Fruit fly (Drosophila melanogaster) whole organism, pupa: ENCODE results near the gene CG4239.

Experiments
- CG10348 ChIP-seq: fragments of 200-800 bp; sonication (Bioruptor generic); IDR thresholded peaks from 2 replicates; pipeline ENCODE4 v1.3.6; 2022; ENCODE audit warnings: missing biosample characterization, missing genetic modification characterization
- CG12605 ChIP-seq: fragments of 200-800 bp; sonication (Bioruptor generic); IDR thresholded peaks from 2 replicates; pipeline ENCODE4 v1.3.6; 2022; ENCODE audit warnings: missing biosample characterization, missing genetic modification characterization
- CG13204 ChIP-seq: fragments of 200-800 bp; sonication (Bioruptor generic); optimal IDR thresholded peaks from 2 replicates; lab custom pipeline; 2018; ENCODE audit warnings: missing biosample characterization, mild to moderate bottlenecking, missing genetic modification characterization, moderate library complexity
- CG14655 ChIP-seq: fragments of 200-800 bp; sonication (Bioruptor generic); optimal IDR thresholded peaks from 3 replicates; lab custom pipeline; 2017; ENCODE audit warnings: mild to moderate bottlenecking, missing biosample characterization, missing genetic modification reagents, missing genetic modification characterization
- CG15710 ChIP-seq: fragments of 200-800 bp; sonication (Bioruptor generic); optimal IDR thresholded peaks from 2 replicates; lab custom pipeline; 2018; ENCODE audit warnings: missing biosample characterization, mild to moderate bottlenecking, missing genetic modification characterization, moderate library complexity
- CG17806 ChIP-seq: fragments of 200-800 bp; sonication (Bioruptor generic); optimal IDR thresholded peaks from 2 replicates; lab custom pipeline; 2018; ENCODE audit warnings: missing biosample characterization, mild to moderate bottlenecking, missing genetic modification characterization, moderate library complexity
- CG32121 ChIP-seq: fragments of 200-800 bp; sonication (Bioruptor generic); IDR thresholded peaks from 2 replicates; pipeline ENCODE4 v1.3.6; 2022; ENCODE audit warnings: missing biosample characterization, missing genetic modification characterization
- CG34367 ChIP-seq: fragments of 200-800 bp; sonication (Bioruptor generic); optimal IDR thresholded peaks from 2 replicates; lab custom pipeline; 2018; ENCODE audit warnings: missing biosample characterization, mild to moderate bottlenecking, missing genetic modification characterization
- CG4496 ChIP-seq: fragments of 200-800 bp; sonication (Bioruptor generic); IDR thresholded peaks from 3 replicates; pipeline ENCODE4 v1.3.6; 2022; ENCODE audit warnings: missing biosample characterization, missing genetic modification characterization
- CG8159 ChIP-seq: fragments of 200-800 bp; sonication (Bioruptor generic); optimal IDR thresholded peaks from 3 replicates; lab custom pipeline; 2018; ENCODE audit warnings: missing biosample characterization, mild to moderate bottlenecking, missing genetic modification characterization, moderate library complexity
- CG8301 ChIP-seq: fragments of 200-800 bp; sonication (Bioruptor generic); optimal IDR thresholded peaks from 2 replicates; lab custom pipeline; 2018; ENCODE audit warnings: missing biosample characterization, mild to moderate bottlenecking, missing genetic modification characterization
- CG9948 ChIP-seq: fragments of 200-800 bp; sonication (Bioruptor generic); optimal IDR thresholded peaks from 2 replicates; lab custom pipeline; 2018; ENCODE audit warnings: missing biosample characterization, mild to moderate bottlenecking, missing genetic modification characterization, moderate library complexity
- D1 ChIP-seq: fragments of 200-800 bp; sonication (Bioruptor generic); optimal IDR thresholded peaks from 2 replicates; lab custom pipeline; 2018; ENCODE audit warnings: missing biosample characterization, mild to moderate bottlenecking, missing genetic modification characterization, moderate library complexity
- EcR ChIP-seq: fragments of 200-800 bp; sonication (Bioruptor generic); optimal IDR thresholded peaks from 3 replicates; lab custom pipeline; 2019; ENCODE audit warnings: missing biosample characterization, missing genetic modification characterization, mild to moderate bottlenecking, moderate library complexity, missing genetic modification reagents
- Ets98B ChIP-seq: fragments of 200-800 bp; sonication (Bioruptor generic); IDR thresholded peaks from 2 replicates; pipeline ENCODE4 v1.3.6; 2022; ENCODE audit warnings: missing biosample characterization, missing genetic modification characterization
- Pif1A ChIP-seq: fragments of 200-800 bp; sonication (Bioruptor generic); optimal IDR thresholded peaks from 3 replicates; lab custom pipeline; 2016; ENCODE audit warnings: missing biosample characterization, missing genetic modification characterization
- Pif1B ChIP-seq: fragments of 200-800 bp; sonication (Bioruptor generic); optimal IDR thresholded peaks from 3 replicates; lab custom pipeline; 2016; ENCODE audit warnings: missing biosample characterization, missing genetic modification characterization
- Snoo ChIP-seq: fragments of 200-800 bp; sonication (Bioruptor generic); optimal IDR thresholded peaks from 3 replicates; lab custom pipeline; 2017; ENCODE audit warnings: missing biosample characterization, mild to moderate bottlenecking, missing genetic modification characterization, inconsistent platforms
- fd96Ca ChIP-seq: fragments of 200-800 bp; sonication (Bioruptor generic); IDR thresholded peaks from 3 replicates; pipeline ENCODE4 v1.3.6; 2022; ENCODE audit warnings: missing biosample characterization, missing genetic modification characterization
- gl ChIP-seq: fragments of 200-800 bp; sonication (Bioruptor generic); optimal IDR thresholded peaks from 2 replicates; lab custom pipeline; 2018; ENCODE audit warnings: missing biosample characterization, mild to moderate bottlenecking, missing genetic modification characterization
- rn ChIP-seq: fragments of 200-800 bp; sonication (Bioruptor generic); IDR thresholded peaks from 2 replicates; pipeline ENCODE4 v1.3.6; 2022; ENCODE audit warnings: missing biosample characterization, missing genetic modification characterization

CG4239 gene

DNA sequence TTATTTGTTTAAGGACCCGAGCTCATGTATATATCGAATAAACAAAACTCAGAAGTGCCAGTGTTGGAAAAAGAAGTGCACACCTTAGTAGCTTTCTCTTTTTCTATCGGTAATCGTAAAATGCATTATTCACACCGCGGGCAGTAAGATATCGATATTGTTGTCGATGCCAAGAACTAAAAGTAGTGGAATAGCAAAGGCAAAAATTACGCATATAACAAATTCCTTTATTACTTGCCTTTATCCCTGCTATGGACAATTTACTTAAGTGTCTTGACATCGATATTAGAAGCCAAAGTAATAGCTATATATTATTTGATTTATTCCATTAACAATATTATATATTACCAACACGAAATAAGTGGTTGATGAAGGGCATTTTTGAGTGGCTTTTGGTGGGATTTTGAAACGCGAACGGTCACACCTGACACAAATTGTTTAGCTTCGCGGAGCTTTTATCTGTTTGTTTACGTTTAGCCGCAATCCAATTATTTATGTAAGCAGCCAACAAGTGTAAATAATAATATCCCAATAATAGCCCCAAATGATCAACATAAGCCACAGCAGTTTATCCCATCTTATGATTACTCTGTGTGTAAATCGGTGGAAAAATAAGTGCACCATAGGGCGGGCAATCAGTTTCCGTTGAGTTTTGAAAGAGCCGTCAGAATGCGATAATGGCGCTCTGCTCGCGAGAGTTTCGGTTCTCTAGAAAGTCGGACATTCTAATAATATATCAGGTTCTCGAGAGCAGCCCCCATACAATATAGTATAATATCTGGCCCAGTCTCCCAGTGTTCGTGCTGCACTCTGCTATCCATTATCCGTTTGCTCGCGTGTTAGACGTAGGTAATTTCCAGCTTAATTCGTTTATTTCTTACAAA is at the start of gene CG4239, which contains the start of gene CG9992:
Gene CG4239 (plus strand): TSS at position 436 of the 884 bp plus-strand sequence.
Gene CG9992 (minus strand): TSS at position 66 of the 884 bp plus-strand sequence.
- TF ChIP-seq CG10348 (GFP tag; lab: Robert Waterston, UW) (no peak; the same call in 1 of the 2 replicates), CG15710 (peak; percentile 65), CG17806 (tag; lab: Kevin White, UChicago) (peak; percentile 53), CG9948 (peak; percentile 62), CG34367 (tag; lab: Kevin White, UChicago) (peak; percentile 10), gl (tag; lab: Kevin White, UChicago) (no peak), Snoo (tag; lab: Kevin White, UChicago) (peak; percentile 47), CG8301 (no peak), EcR (GFP tag; lab: Kevin White, UChicago) (no peak), CG32121 (peak; percentile 41; the same call in 1 of the 2 replicates), fd96Ca (GFP tag; lab: Robert Waterston, UW) (peak; percentile 66; the same call in 1 of the 3 replicates), CG4496 (GFP tag; lab: Robert Waterston, UW) (peak; percentile 73; the same call in 2 of the 3 replicates), CG14655 (GFP tag; lab: Kevin White, UChicago) (no peak), Ets98B (GFP tag; lab: Robert Waterston, UW) (peak; percentile 36; the same call in 1 of the 2 replicates)

DNA sequence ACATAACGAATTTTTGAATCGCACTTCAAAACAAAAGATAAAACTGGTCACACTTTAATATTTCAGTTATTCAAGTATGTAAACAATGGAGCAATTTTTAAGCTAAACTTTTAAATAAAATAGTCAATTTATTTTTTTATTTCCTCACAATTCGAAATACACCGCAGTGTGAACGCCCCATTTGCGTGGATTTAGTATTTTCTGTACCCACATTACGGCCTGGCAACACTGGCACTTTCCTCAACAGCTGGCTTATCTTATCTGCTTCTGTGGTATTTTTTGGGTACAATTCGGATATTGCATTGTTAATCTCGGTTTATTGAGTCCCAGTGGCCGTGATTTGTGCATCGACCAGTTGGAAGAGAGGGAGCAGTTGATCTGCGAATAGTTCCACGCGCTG is 35.0 kb upstream of the CG4239 start, which contains the start of gene sl:
Gene sl (plus strand): TSS at position 254 of the 400 bp plus-strand sequence.
- TF ChIP-seq CG13204 (GFP tag; lab: Kevin White, UChicago) (no peak), CG14655 (GFP tag; lab: Kevin White, UChicago) (no peak), EcR (GFP tag; lab: Kevin White, UChicago) (no peak), CG15710 (no peak), rn (no peak), gl (tag; lab: Kevin White, UChicago) (no peak)
- TF ChIP-seq, all 21 proteins: peak for 0

DNA sequence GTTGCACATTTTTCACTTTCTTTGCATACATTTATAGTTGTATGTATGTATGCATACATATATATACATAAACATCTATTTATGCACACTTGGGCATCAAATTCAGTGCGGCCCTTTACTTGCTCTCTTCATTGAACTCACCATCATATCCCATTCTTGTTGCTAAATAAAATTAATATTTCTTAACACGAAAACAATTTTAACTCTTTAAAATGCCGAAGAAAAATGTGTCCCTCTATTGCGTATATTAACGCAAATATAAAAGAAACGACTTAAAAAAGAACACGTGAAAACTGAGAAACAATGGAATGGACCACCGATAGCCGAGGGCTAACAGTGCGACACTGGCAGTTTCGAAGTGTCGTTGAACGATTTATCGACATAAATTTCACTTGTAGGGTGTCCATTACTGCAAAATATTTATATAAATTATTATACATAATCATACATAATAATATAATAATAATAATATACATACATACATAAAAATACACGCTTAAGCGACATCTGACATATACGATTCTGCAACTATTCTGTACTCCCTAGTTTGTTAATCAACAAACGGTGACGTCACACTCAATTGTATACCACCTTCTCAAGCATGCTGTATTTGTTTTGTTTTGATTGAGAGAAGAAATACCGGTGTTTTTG is 26.3 kb upstream of the CG4239 start, which contains the start of the genes U2af50 and PIG-Q:
Gene U2af50 (minus strand): TSS at position 370 of the 651 bp plus-strand sequence.
Gene PIG-Q (plus strand): TSS at position 474 of the 651 bp plus-strand sequence.
- TF ChIP-seq CG15710 (peak; percentile 90), Pif1B (peak; percentile 84), CG34367 (tag; lab: Kevin White, UChicago) (peak; percentile 87), CG4496 (GFP tag; lab: Robert Waterston, UW) (peak; percentile 93), CG10348 (GFP tag; lab: Robert Waterston, UW) (no peak; the same call in 1 of the 2 replicates), rn (no peak; the same call in 1 of the 2 replicates), fd96Ca (GFP tag; lab: Robert Waterston, UW) (no peak), gl (tag; lab: Kevin White, UChicago) (peak; percentile 73), CG32121 (peak; percentile 91), CG8301 (peak; percentile 84), CG17806 (tag; lab: Kevin White, UChicago) (peak; percentile 91), CG12605 (GFP tag; lab: Robert Waterston, UW) (peak; percentile 87), Pif1A (GFP tag; lab: Kevin White, UChicago) (no peak), EcR (GFP tag; lab: Kevin White, UChicago) (peak; percentile 86), CG8159 (tag; lab: Kevin White, UChicago) (peak; percentile 93), D1 (tag; lab: Kevin White, UChicago) (no peak), CG14655 (GFP tag; lab: Kevin White, UChicago) (no peak), CG13204 (GFP tag; lab: Kevin White, UChicago) (no peak), CG9948 (peak; percentile 91), Ets98B (GFP tag; lab: Robert Waterston, UW) (peak; percentile 87; the same call in 1 of the 2 replicates), Snoo (tag; lab: Kevin White, UChicago) (peak; percentile 86)

DNA sequence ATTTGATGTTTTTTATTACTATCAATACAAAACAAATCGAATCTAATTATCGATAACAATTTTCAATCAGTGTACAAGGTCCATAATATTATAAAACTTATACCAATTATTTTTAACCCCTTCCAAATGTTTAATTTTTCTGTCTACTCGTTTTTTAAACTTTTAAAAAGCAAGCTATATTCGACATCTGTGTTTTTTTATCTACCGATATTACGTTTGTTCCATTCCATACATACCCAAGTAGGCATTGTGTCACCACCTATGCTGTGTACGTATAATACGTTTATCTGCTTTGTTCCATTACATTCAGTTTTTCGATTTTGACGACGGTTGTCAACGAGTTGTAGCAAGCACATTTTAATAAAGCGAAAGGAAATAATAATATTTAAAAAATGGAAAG is 23.8 kb upstream of the CG4239 start, which contains the start of gene nonA:
Gene nonA (plus strand): TSS at position 264 of the 400 bp plus-strand sequence.
- peak; percentile 3 for TF ChIP-seq Pif1A (GFP tag; lab: Kevin White, UChicago)
- no peak for TF ChIP-seq CG32121
- peak; percentile 20 for TF ChIP-seq Pif1B

DNA sequence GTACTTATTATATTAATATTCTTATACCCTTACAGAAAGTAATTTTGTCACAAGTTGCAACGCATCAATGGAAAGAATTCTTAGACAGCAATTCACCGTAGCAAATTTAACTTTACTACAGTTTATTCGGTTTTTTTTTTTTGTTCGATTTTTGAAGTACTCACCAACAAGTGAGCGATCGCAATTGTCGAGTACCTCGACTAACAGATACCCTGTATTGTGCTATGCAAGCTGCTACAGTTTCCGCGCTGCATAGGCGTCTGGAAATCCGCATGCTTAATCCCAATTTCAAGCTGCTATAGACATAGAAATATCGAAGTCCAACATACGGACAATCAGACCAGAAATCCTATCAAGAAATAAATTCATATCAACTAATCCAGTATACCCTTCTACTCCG is 16.5 kb upstream of the CG4239 start:
- no peak for TF ChIP-seq EcR (GFP tag; lab: Kevin White, UChicago)
- TF ChIP-seq CG9948, result no peak
- TF ChIP-seq CG8159 (tag; lab: Kevin White, UChicago), result no peak
- no peak for TF ChIP-seq fd96Ca (GFP tag; lab: Robert Waterston, UW)
- TF ChIP-seq Pif1A (GFP tag; lab: Kevin White, UChicago), result no peak
- no peak for TF ChIP-seq CG10348 (GFP tag; lab: Robert Waterston, UW)
- TF ChIP-seq Snoo (tag; lab: Kevin White, UChicago), result no peak
- TF ChIP-seq CG13204 (GFP tag; lab: Kevin White, UChicago), result no peak
- TF ChIP-seq CG17806 (tag; lab: Kevin White, UChicago), result no peak
- TF ChIP-seq CG32121, result no peak
- TF ChIP-seq CG4496 (GFP tag; lab: Robert Waterston, UW), result no peak
- no peak for TF ChIP-seq CG34367 (tag; lab: Kevin White, UChicago)
- no peak for TF ChIP-seq CG8301
- TF ChIP-seq CG14655 (GFP tag; lab: Kevin White, UChicago), result no peak
- TF ChIP-seq D1 (tag; lab: Kevin White, UChicago), result no peak
- TF ChIP-seq rn, result no peak
- TF ChIP-seq CG12605 (GFP tag; lab: Robert Waterston, UW), result no peak
- TF ChIP-seq CG15710, result no peak
